Fruit fly (Drosophila melanogaster) ovary, adult (tissue): Measurements from ENCODE around the gene CG10565.
A peak's percentile ranks its signal among the peaks of the same experiment; 100 is the strongest.

ENCODE experiments used
- CG17801 ChIP-seq: fragments of 200-800 bp; optimal IDR thresholded peaks from 2 replicates; lab custom pipeline; 2019; ENCODE audit warnings: missing biosample characterization, mild to moderate bottlenecking, missing genetic modification characterization, moderate library complexity; ENCODE audit not compliant: partially characterized antibody

Gene CG10565

DNA sequence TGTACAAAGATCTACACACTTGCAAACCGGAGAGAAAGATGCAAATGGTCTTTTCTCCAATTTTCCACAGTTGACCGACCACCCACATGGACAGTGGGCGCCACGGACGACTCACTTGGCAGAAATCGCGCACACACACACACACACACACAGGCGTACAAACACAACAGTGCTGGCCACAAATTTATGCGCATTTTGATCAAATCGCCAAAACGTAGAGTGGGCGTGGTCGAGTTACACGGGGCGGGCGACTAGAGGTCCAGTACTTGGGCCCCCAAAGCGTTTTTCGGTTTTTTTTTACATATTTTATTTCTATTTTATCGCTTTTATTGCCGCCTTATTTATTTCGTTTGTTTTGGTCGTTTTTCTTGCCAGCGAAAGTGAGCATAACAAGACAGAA is 17.6 kb downstream of the CG10565 start:
- TF ChIP-seq CG17801 (GFP tag; lab: Kevin White, UChicago), result no peak

DNA sequence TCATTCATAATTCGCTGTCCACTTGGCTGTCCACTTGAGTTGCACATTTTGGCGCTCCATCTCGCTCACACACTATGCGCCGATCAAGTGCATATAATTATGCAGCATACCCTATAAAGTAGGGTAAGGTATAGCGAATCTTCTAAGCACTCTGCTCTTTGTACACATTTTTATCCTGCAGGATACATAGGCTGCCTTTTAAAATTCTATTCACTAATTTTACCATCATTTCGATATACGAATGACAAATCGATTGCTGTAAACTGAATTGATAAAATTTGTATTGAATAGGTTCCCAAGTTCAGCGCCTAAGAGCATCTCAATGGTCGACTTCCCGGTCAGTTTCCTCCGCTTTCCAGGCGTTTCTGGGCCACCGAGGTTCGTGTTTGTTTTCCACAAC is 23.1 kb downstream of the CG10565 start:
- TF ChIP-seq CG17801 (GFP tag; lab: Kevin White, UChicago), result no peak

DNA sequence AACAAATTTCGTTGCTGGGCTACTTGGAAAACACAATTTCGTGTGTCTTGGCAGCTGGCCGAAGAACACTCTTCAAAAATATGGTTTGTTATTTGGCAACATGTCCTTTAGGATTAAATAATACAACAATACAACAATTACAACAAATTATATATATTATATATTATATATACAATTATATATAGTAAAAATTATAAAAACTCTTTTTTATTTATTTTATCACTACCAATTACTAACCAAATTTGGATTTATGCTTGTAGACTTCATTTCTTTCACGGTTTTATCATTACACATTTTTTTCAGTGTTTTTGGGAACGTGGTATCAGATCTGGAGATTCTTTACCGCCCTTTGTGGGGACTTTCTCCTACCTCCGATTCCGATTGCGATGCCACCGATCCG is 27.7 kb downstream of the CG10565 start:
- no peak for TF ChIP-seq CG17801 (GFP tag; lab: Kevin White, UChicago)

DNA sequence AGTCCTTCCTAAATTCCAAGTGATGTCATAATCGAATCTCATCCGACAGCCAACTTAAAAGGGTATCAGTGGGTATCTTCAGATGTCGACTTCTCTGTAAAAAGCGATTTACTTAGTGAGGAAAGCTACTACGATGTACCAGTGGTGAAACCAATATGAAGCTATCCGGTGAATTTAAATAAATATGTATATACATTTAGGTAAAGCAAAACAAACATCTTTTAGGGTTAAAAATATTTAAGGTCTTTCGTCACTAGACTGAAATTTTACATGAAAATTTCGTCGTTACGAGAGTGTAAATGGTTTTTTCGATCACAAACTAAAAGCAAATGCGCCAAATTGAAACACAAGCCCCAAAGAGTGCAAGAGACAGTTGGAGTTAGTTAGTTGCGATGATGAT is 29.3 kb downstream of the CG10565 start:
- no peak for TF ChIP-seq CG17801 (GFP tag; lab: Kevin White, UChicago)

DNA sequence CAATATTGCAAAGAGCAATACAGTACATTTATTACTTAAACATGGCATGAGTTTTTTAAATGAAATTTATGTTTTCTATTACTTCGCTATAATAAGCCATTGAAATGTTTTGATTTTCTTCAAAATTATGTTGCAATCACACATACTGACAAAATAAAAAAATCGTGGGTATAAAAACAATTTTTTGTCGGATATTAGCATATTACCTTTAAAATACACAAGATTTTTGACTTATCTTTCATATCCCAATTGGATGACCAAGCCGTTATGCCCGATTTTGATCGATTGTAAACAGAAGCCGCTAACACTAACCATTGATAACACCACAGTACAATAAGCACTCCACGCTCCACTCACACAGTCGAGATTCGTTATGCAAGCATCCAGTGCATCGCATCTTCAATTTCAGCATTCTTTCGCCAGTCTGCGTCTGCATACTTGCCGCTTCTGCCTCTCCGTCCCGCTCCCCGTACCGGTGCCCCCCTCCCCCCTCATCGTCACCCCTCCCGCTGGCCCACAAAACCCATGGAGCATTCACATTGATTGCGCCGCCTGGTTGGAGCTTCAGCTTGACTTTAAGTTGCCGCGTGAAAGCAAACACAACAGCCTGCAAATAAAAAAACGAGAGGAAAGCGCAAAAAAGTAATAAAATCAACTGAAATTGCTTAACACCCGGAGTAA is 31.7 kb downstream of the CG10565 start:
- no peak for TF ChIP-seq CG17801 (GFP tag; lab: Kevin White, UChicago)

DNA sequence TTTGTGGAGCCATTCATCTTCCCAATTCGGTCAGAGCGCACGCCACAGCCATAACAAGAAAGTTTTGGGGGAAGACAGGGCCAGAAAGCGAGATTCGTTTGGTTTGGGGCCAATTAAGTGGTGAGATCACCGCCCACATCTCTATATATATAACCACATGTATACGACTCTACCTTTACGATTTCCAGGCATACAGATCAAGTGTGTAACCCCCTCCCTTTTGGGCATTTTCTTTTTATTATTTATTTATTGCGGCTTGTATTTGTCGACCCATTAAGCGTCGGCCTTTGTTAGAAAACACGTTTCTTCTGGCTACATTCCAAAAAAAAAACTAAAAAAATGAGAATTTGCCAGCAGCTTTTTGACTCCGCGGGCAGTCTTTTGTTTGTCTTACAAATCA is 34.8 kb downstream of the CG10565 start:
- no peak for TF ChIP-seq CG17801 (GFP tag; lab: Kevin White, UChicago)

DNA sequence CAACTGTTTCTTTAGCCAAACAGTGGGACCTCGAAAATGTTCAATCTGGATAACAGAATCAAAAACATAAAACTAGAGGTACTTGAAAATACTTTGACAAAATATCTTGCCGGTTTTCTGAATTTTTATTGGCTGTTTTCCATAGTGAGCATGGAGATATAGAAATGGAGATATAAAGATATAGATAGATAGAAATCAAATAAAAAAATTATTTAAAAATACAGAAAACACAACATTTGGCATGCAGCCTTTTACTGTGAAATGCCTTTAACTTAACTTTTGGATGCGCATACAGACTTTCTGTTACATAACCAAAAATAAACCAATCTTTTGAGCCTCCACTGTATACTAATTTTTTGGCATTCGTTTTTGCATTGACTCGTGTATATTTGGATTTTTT is 35.7 kb downstream of the CG10565 start:
- TF ChIP-seq CG17801 (GFP tag; lab: Kevin White, UChicago), result no peak

DNA sequence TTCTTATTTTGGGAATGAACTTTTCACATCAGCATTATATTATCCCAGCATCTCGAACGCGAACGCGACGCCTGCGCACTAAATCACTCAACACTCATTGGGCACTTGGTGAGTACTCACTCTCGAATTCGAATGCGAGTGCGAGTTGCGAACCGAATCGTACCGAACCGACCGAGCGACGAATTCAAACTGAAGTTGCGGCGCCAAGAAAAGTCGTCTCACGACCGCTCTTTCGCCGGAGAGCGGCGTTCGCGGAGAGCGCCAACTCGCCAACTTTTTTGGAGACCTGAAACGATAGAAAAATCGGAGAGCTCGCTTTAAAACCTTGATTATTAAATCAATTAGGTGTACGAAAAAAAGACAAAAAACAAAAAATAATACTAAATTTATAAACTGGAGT is 36.2 kb downstream of the CG10565 start:
- TF ChIP-seq CG17801 (GFP tag; lab: Kevin White, UChicago), result no peak

DNA sequence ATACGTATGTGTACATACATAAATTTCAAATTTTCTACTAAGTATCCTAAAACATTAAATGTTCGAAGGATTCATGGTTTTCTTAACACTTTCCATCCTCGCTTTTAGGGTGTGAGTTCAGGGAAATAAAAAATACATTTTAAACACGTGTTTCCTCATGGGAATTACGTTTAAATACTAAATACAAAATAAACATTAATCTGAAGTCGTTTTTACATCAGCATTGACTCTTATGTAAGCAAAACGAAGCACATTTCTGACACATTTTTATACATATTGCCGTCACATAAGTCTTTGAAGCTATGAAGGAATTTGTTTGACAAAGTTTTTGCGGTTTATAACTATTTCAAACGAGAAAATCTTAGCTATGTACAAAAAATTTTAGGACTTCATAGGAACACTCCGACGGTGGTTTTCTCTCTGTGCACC is 37.1 kb downstream of the CG10565 start:
- TF ChIP-seq CG17801 (GFP tag; lab: Kevin White, UChicago), result no peak

DNA sequence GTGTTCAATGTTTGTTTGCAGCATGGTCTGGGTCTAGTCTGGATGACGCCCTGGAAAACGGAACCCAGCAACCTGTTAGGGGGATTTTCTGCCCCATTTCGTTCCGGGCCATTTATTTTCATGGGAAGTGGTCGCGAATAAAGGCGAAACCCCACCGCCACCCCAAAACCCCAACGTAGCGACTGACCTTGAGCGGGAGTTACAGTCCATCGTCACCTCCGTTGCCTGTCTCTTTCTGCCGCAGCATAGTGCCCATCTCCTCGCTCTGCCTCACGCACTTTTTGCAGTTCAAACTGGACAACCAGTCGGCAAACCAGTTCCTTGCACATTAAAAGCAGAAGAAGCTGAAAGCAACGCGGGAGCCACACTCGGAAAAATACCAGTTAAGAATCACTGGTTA is 37.6 kb downstream of the CG10565 start:
- TF ChIP-seq CG17801 (GFP tag; lab: Kevin White, UChicago), result no peak

DNA sequence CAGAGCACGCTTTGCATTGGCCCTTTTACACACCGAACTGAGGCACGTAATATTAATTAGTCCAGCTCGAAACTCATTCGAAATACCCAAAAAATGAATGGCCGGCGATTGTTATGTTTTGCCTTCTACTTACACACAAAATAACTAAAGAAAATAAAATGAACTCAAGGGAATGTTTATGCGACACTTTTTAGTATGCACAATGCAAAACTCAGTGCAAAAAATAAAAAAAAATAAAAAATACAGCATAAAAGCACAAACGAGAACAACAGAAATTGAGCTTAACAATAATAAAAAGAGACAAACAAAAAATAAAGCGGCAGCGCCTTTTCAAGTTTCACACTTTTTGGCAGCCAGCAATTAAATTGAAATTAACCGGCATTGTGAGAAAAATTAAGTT is 38.8 kb downstream of the CG10565 start:
- peak; percentile 85 for TF ChIP-seq CG17801 (GFP tag; lab: Kevin White, UChicago)

DNA sequence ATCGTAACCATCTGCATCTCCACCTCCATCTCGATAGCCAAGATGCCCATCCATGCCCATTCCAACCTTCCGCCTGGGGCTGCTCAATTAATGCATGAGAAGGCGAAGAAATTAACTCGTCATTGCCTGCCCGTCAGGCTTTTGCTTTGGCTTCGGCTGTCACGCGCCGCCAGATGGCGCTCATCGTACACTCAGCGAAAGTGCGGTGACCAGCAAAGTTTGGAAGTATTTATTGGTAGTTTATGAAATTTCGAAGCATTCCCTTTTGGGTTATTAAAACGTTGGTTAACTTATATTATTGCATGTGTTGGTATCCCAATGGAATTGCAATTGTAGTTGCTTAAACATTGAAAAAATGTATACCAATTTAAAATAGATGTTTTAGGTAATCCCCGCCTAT is 45.9 kb downstream of the CG10565 start:
- no peak for TF ChIP-seq CG17801 (GFP tag; lab: Kevin White, UChicago)

DNA sequence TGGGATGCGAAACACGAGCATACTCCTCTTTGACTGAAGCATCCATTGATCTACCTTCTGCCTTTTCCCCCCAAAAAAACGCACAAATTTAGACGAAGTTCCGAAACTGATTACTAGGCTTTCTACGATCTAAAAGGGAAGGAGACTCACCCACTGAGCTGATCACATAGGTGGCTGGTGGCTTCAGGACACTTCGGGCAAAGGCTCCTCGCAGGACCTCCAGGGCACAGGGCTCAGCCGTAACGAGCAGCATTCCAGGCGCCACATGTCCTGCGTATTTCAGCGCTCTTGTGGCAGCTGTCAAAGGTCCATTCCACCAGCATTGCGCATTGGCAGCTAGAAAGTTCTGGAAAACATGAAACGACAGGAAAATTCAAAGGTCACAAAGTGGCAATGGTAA is 47.3 kb downstream of the CG10565 start, which contains the start of gene CG33285:
TSS of gene CG33285 (minus strand) at position 101 of the 400 bp plus-strand sequence.
- no peak for TF ChIP-seq CG17801 (GFP tag; lab: Kevin White, UChicago)
